Worm (Caenorhabditis elegans) whole organism, L1 larva: ENCODE measurements around the gene srx-129.
A peak's percentile ranks its signal among the peaks of the same experiment; 100 is the strongest.

ENCODE experiments used
- Y116A8C.19 ChIP-seq: sonication (generic microtip); optimal IDR thresholded peaks from 2 replicates; lab custom pipeline; 2016; ENCODE audit warnings: missing compliant biosample characterization, missing genetic modification characterization, borderline replicate concordance
- aha-1 ChIP-seq: fragments of 150-350 bp; optimal IDR thresholded peaks from 2 replicates; lab custom pipeline; 2014; ENCODE audit warnings: missing biosample characterization, missing genetic modification characterization
- alr-1 ChIP-seq: fragments of 200-800 bp; sonication (Bioruptor generic); optimal IDR thresholded peaks from 2 replicates; lab custom pipeline; 2018; ENCODE audit warnings: borderline replicate concordance, mild to moderate bottlenecking, missing genetic modification characterization, missing compliant biosample characterization
- blmp-1 ChIP-seq: fragments of 150-350 bp; optimal IDR thresholded peaks from 2 replicates; lab custom pipeline; 2014; ENCODE audit warnings: missing biosample characterization, missing genetic modification characterization
- ceh-63 ChIP-seq: fragments of 200-800 bp; sonication (Bioruptor generic); optimal IDR thresholded peaks from 2 replicates; lab custom pipeline; 2018; ENCODE audit warnings: mild to moderate bottlenecking, missing genetic modification characterization, missing compliant biosample characterization
- ceh-82 ChIP-seq, 3 experiments: fragments of 150-350 bp in 1 of 3; sonication (generic microtip) in 2 of 3; optimal IDR thresholded peaks; 2 replicates each; lab custom pipeline; 2014 to 2017; ENCODE audit warnings: missing biosample characterization in 3 of 3, missing genetic modification characterization in 3 of 3
- ces-1 ChIP-seq: fragments of 150-350 bp; optimal IDR thresholded peaks from 2 replicates; lab custom pipeline; 2014; ENCODE audit warnings: missing biosample characterization, missing genetic modification reagents, missing genetic modification characterization
- dsc-1 ChIP-seq: sonication (generic microtip); optimal IDR thresholded peaks from 2 replicates; lab custom pipeline; 2016; ENCODE audit warnings: mild to moderate bottlenecking, missing genetic modification characterization, missing compliant biosample characterization
- efl-1 ChIP-seq, 4 experiments: fragments of 150-350 bp; optimal IDR thresholded peaks in 3 of 4; peaks in 1 of 4; 1 replicate in 1 of 4; 2 replicates in 3 of 4; lab custom pipeline; 2014; ENCODE audit warnings: missing biosample characterization in 2 of 4, missing genetic modification characterization in 2 of 4, missing genetic modification reagents in 2 of 4
- egl-13 ChIP-seq: sonication (generic microtip); optimal IDR thresholded peaks from 2 replicates; lab custom pipeline; 2016; ENCODE audit warnings: missing genotype, missing genetic modification reagents, missing genetic modification characterization, missing compliant biosample characterization
- fkh-4 ChIP-seq: sonication (generic microtip); optimal IDR thresholded peaks from 2 replicates; lab custom pipeline; 2016; ENCODE audit warnings: missing compliant biosample characterization, missing genetic modification characterization, borderline replicate concordance
- fos-1 ChIP-seq: fragments of 150-350 bp; optimal IDR thresholded peaks from 2 replicates; lab custom pipeline; 2014; ENCODE audit warnings: missing biosample characterization, missing genetic modification characterization
- hpl-2 ChIP-seq: fragments of 150-350 bp; optimal IDR thresholded peaks from 2 replicates; lab custom pipeline; 2014; ENCODE audit warnings: missing biosample characterization, missing genetic modification reagents, missing genetic modification characterization
- lsy-2 ChIP-seq, 2 experiments: fragments of 150-350 bp; optimal IDR thresholded peaks; 2 replicates each; lab custom pipeline; 2014; ENCODE audit warnings: missing biosample characterization in 2 of 2, missing genetic modification characterization in 2 of 2
- mef-2 ChIP-seq: fragments of 150-350 bp; optimal IDR thresholded peaks from 2 replicates; lab custom pipeline; 2014; ENCODE audit warnings: missing biosample characterization, missing genetic modification characterization
- mep-1 ChIP-seq: fragments of 150-350 bp; optimal IDR thresholded peaks from 2 replicates; lab custom pipeline; 2014; ENCODE audit warnings: missing biosample characterization, missing genetic modification characterization
- nhr-11 ChIP-seq: fragments of 150-350 bp; optimal IDR thresholded peaks from 2 replicates; lab custom pipeline; 2014; ENCODE audit warnings: missing biosample characterization, missing genetic modification characterization
- nhr-12 ChIP-seq: sonication (generic microtip); optimal IDR thresholded peaks from 2 replicates; lab custom pipeline; 2017; ENCODE audit warnings: missing biosample characterization, missing genetic modification characterization
- nhr-28 ChIP-seq: fragments of 150-350 bp; optimal IDR thresholded peaks from 2 replicates; lab custom pipeline; 2014; ENCODE audit warnings: missing biosample characterization, missing genetic modification characterization
- nhr-77 ChIP-seq: fragments of 150-350 bp; optimal IDR thresholded peaks from 2 replicates; lab custom pipeline; 2014; ENCODE audit warnings: missing biosample characterization, missing genetic modification characterization
- nhr-85 ChIP-seq: sonication (generic microtip); peaks from one replicate; lab custom pipeline; 2016; ENCODE audit warnings: missing genetic modification characterization, inconsistent platforms, missing compliant biosample characterization
- pax-3 ChIP-seq: fragments of 200-800 bp; sonication (Bioruptor generic); optimal IDR thresholded peaks from 2 replicates; lab custom pipeline; 2018; ENCODE audit warnings: mild to moderate bottlenecking, missing genetic modification characterization, moderate library complexity, missing compliant biosample characterization
- rnt-1 ChIP-seq: sonication (generic microtip); optimal IDR thresholded peaks from 2 replicates; lab custom pipeline; 2016; ENCODE audit warnings: mild to moderate bottlenecking, missing genetic modification characterization, moderate library complexity, missing compliant biosample characterization
- snpc-4 ChIP-seq: fragments of 150-350 bp; optimal IDR thresholded peaks from 2 replicates; lab custom pipeline; 2014; ENCODE audit warnings: missing biosample characterization, missing genetic modification characterization
- sptf-1 ChIP-seq: fragments of 150-350 bp; optimal IDR thresholded peaks from 2 replicates; lab custom pipeline; 2014; ENCODE audit warnings: missing biosample characterization, missing genetic modification characterization
- sup-37 ChIP-seq: fragments of 200-800 bp; sonication (Bioruptor generic); optimal IDR thresholded peaks from 2 replicates; lab custom pipeline; 2018; ENCODE audit warnings: mild to moderate bottlenecking, missing genetic modification characterization, missing compliant biosample characterization
- swsn-7 ChIP-seq: sonication (generic microtip); optimal IDR thresholded peaks from 2 replicates; lab custom pipeline; 2016; ENCODE audit warnings: missing genetic modification characterization, missing compliant biosample characterization
- unc-30 ChIP-seq: sonication (generic microtip); optimal IDR thresholded peaks from 2 replicates; lab custom pipeline; 2017; ENCODE audit warnings: missing biosample characterization, missing genetic modification characterization
- xbp-1 ChIP-seq: sonication (generic microtip); optimal IDR thresholded peaks from 2 replicates; lab custom pipeline; 2016; ENCODE audit warnings: missing genetic modification characterization, missing compliant biosample characterization
- zag-1 ChIP-seq: fragments of 150-350 bp; optimal IDR thresholded peaks from 2 replicates; lab custom pipeline; 2014; ENCODE audit warnings: missing biosample characterization, missing genetic modification characterization
- ztf-4 ChIP-seq: fragments of 150-350 bp; optimal IDR thresholded peaks from 2 replicates; lab custom pipeline; 2014; ENCODE audit warnings: missing biosample characterization, missing genetic modification characterization

The srx-129 gene

ce11 chrV:13818824-13819408 lies 15.1 kb upstream of the srx-129 start, which contains the start of gene sel-10 (continued):
- TF ChIP-seq nhr-85 (peak; percentile 90), nhr-28 (tag; lab: Kevin White, UChicago) (no peak), efl-1 (optimal IDR thresholded peaks at IDR 0.05; lab: Kevin White, UChicago) (peak; percentile 75 to 81), efl-1 (GFP tag; optimal IDR thresholded peaks at IDR 0.05 in 1 of 2; lab: Kevin White, UChicago) (peak; percentile 71 to 98), ztf-4 (tag; lab: Kevin White, UChicago) (no peak), snpc-4 (tag; lab: Kevin White, UChicago) (peak; percentile 73), unc-30 (tag; lab: Kevin White, UChicago) (no peak), nhr-12 (tag; lab: Kevin White, UChicago) (no peak), hpl-2 (GFP tag; lab: Kevin White, UChicago) (no peak), egl-13 (tag; lab: Kevin White, UChicago) (peak; percentile 9), fkh-4 (tag; lab: Kevin White, UChicago) (no peak), sup-37 (GFP tag; lab: Kevin White, UChicago) (peak; percentile 6), ceh-63 (GFP tag; lab: Kevin White, UChicago) (no peak), blmp-1 (peak; percentile 55), mef-2 (tag; lab: Kevin White, UChicago) (no peak), xbp-1 (tag; lab: Kevin White, UChicago) (peak; percentile 75)

ce11 chrV:13822752-13823151 lies 11.3 kb upstream of the srx-129 start, which contains the start of gene hpo-31:
Gene hpo-31, plus strand, starts transcription at chrV:13823052.
- TF ChIP-seq rnt-1 (tag; lab: Kevin White, UChicago): no peak
- no peak for TF ChIP-seq swsn-7 (tag; lab: Kevin White, UChicago)
- no peak for TF ChIP-seq ceh-82 (tag; optimal IDR thresholded peaks at IDR 0.05; lab: Kevin White, UChicago)
- no peak for TF ChIP-seq alr-1 (tag; lab: Kevin White, UChicago)
- no peak for TF ChIP-seq nhr-77 (tag; lab: Kevin White, UChicago)

- TF ChIP-seq nhr-85 (no peak), efl-1 (optimal IDR thresholded peaks at IDR 0.05; lab: Kevin White, UChicago) (no peak), efl-1 (GFP tag; optimal IDR thresholded peaks at IDR 0.05 in 1 of 2; lab: Kevin White, UChicago) (peak in 1 of 2 experiments; percentile 5), rnt-1 (tag; lab: Kevin White, UChicago) (peak; percentile 65), dsc-1 (peak; percentile 69)
Measured at ce11 chrV:13827920-13828319, 6.1 kb upstream of the srx-129 start, which contains the start of gene nrf-5. Gene nrf-5, plus strand, starts transcription at chrV:13828267.

ce11 chrV:13830813-13831212 lies 3.2 kb upstream of the srx-129 start, which contains the start of gene str-165:
Gene str-165, plus strand, starts transcription at chrV:13831113.
- TF ChIP-seq aha-1 (tag; lab: Kevin White, UChicago) (no peak), Y116A8C.19 (tag; lab: Kevin White, UChicago) (no peak), lsy-2 (tag; optimal IDR thresholded peaks at IDR 0.05; lab: Kevin White, UChicago) (no peak), hpl-2 (GFP tag; lab: Kevin White, UChicago) (no peak), fos-1 (tag; lab: Kevin White, UChicago) (no peak), zag-1 (no peak), nhr-11 (no peak), mep-1 (tag; lab: Kevin White, UChicago) (no peak), sptf-1 (tag; lab: Kevin White, UChicago) (no peak), pax-3 (tag; lab: Kevin White, UChicago) (no peak)

ce11 chrV:13837173-13837572 lies 3.1 kb downstream of the srx-129 start, which contains the start of gene srx-128:
Gene srx-128, plus strand, starts transcription at chrV:13837473.
- TF ChIP-seq ces-1 (no peak), efl-1 (optimal IDR thresholded peaks at IDR 0.05; lab: Kevin White, UChicago) (no peak), efl-1 (GFP tag; optimal IDR thresholded peaks at IDR 0.05 in 1 of 2; lab: Kevin White, UChicago) (peak in 1 of 2 experiments; percentile 47)
- TF ChIP-seq, all 84 proteins: peak for 1
